Fruit fly (Drosophila melanogaster) whole organism, pupa: Measurements from ENCODE around the gene Acer.

Experiments used
- CG12605 ChIP-seq: fragments of 200-800 bp; sonication (Bioruptor generic); IDR thresholded peaks from 2 replicates; pipeline ENCODE4 v1.3.6; 2022; ENCODE audit warnings: missing biosample characterization, missing genetic modification characterization
- CG13204 ChIP-seq: fragments of 200-800 bp; sonication (Bioruptor generic); optimal IDR thresholded peaks from 2 replicates; lab custom pipeline; 2018; ENCODE audit warnings: missing biosample characterization, mild to moderate bottlenecking, missing genetic modification characterization, moderate library complexity
- CG14655 ChIP-seq: fragments of 200-800 bp; sonication (Bioruptor generic); optimal IDR thresholded peaks from 3 replicates; lab custom pipeline; 2017; ENCODE audit warnings: mild to moderate bottlenecking, missing biosample characterization, missing genetic modification reagents, missing genetic modification characterization
- CG17806 ChIP-seq: fragments of 200-800 bp; sonication (Bioruptor generic); optimal IDR thresholded peaks from 2 replicates; lab custom pipeline; 2018; ENCODE audit warnings: missing biosample characterization, mild to moderate bottlenecking, missing genetic modification characterization, moderate library complexity
- CG32121 ChIP-seq: fragments of 200-800 bp; sonication (Bioruptor generic); IDR thresholded peaks from 2 replicates; pipeline ENCODE4 v1.3.6; 2022; ENCODE audit warnings: missing biosample characterization, missing genetic modification characterization
- CG4496 ChIP-seq: fragments of 200-800 bp; sonication (Bioruptor generic); IDR thresholded peaks from 3 replicates; pipeline ENCODE4 v1.3.6; 2022; ENCODE audit warnings: missing biosample characterization, missing genetic modification characterization
- CG8301 ChIP-seq: fragments of 200-800 bp; sonication (Bioruptor generic); optimal IDR thresholded peaks from 2 replicates; lab custom pipeline; 2018; ENCODE audit warnings: missing biosample characterization, mild to moderate bottlenecking, missing genetic modification characterization
- CG9948 ChIP-seq: fragments of 200-800 bp; sonication (Bioruptor generic); optimal IDR thresholded peaks from 2 replicates; lab custom pipeline; 2018; ENCODE audit warnings: missing biosample characterization, mild to moderate bottlenecking, missing genetic modification characterization, moderate library complexity
- D1 ChIP-seq: fragments of 200-800 bp; sonication (Bioruptor generic); optimal IDR thresholded peaks from 2 replicates; lab custom pipeline; 2018; ENCODE audit warnings: missing biosample characterization, mild to moderate bottlenecking, missing genetic modification characterization, moderate library complexity
- Pif1A ChIP-seq: fragments of 200-800 bp; sonication (Bioruptor generic); optimal IDR thresholded peaks from 3 replicates; lab custom pipeline; 2016; ENCODE audit warnings: missing biosample characterization, missing genetic modification characterization
- fd96Ca ChIP-seq: fragments of 200-800 bp; sonication (Bioruptor generic); IDR thresholded peaks from 3 replicates; pipeline ENCODE4 v1.3.6; 2022; ENCODE audit warnings: missing biosample characterization, missing genetic modification characterization
- gl ChIP-seq: fragments of 200-800 bp; sonication (Bioruptor generic); optimal IDR thresholded peaks from 2 replicates; lab custom pipeline; 2018; ENCODE audit warnings: missing biosample characterization, mild to moderate bottlenecking, missing genetic modification characterization

DNA sequence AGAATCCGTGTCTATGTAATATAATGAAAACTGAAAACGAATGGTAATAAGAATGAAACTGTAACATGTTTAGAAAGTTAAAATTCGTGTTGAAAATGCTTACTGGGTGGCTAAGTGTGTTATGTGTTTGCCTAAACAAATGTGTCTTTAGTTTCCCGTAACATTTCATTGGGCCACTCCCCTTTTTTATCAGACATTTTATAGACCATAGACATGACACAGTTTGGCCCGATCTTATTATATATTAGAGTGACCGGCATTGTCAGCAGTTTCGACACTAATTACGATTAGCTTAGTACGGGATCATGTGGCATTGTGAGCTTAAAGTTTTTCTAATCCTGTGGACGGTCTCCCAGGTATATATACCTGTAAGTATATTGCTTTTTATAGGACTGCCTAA, 44.7 kb upstream of the Acer start, which contains the start of gene CheA29a:
- TF ChIP-seq fd96Ca (GFP tag; lab: Robert Waterston, UW) (no peak), CG4496 (GFP tag; lab: Robert Waterston, UW) (no peak), CG9948 (no peak), CG17806 (no peak), CG12605 (no peak), CG8301 (tag; lab: Kevin White, UChicago) (no peak), gl (tag; lab: Kevin White, UChicago) (no peak), CG13204 (GFP tag; lab: Kevin White, UChicago) (no peak), CG32121 (GFP tag; lab: Robert Waterston, UW) (no peak), CG14655 (GFP tag; lab: Kevin White, UChicago) (no peak), D1 (tag; lab: Kevin White, UChicago) (no peak), Pif1A (no peak)
